Worm (Caenorhabditis elegans) whole organism, young adult: ENCODE data around the gene T04H1.12.

Source experiments
- hmg-1.2 ChIP-seq: fragments of 200-800 bp; sonication (Bioruptor generic); IDR thresholded peaks from 2 replicates; pipeline ENCODE4 v1.3.6; 2022; ENCODE audit warnings: missing genetic modification reagents, missing genetic modification characterization, missing compliant biosample characterization
- snpc-4 ChIP-seq, 5 experiments: fragments of 150-350 bp in 1 of 5; sonication (generic microtip) in 4 of 5; optimal IDR thresholded peaks; 2 replicates each; lab custom pipeline; 2014 to 2018; ENCODE audit warnings: missing genetic modification characterization in 5 of 5, missing biosample characterization in 3 of 5, antibody characterized with exemption in 2 of 5, mild to moderate bottlenecking in 2 of 5, missing compliant biosample characterization in 2 of 5, missing genotype in 2 of 5, moderate library complexity in 2 of 5, missing genetic modification reagents in 1 of 5
- ztf-28 ChIP-seq: fragments of 200-800 bp; sonication (Bioruptor generic); IDR thresholded peaks from 2 replicates; pipeline ENCODE4 v1.3.6; 2022; ENCODE audit warnings: missing genetic modification reagents, missing genetic modification characterization, missing compliant biosample characterization

DNA sequence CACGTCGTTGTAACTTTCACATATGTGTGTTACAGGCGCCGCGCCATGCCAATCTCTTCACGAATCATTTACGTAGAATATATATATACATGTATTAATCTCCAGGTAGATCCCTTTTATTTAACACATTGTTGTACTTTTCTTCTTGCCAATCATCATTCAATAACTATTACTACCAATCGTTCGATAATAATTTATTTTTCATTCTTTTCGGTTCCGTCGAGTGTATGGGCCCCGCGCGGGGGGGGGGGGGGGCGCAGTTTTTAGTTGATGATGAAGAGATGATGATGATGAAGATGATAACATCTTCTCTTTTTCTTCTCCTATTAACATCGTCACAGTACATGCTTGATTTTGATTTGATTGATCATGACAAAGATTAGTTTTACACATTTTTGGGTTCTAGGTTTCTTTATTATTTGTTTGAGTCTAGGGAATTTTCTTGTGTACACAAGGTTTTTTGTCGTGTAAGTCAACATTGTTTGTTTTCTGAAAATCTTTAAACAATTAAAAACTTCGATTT, 43.9 kb downstream of the T04H1.12 start:
- TF ChIP-seq hmg-1.2 (GFP tag; lab: Robert Waterston, UW) (no peak), snpc-4 (GFP tag; optimal IDR thresholded peaks at IDR 0.05; lab: Kevin White, UChicago) (no peak), snpc-4 (tag; optimal IDR thresholded peaks at IDR 0.05; lab: Kevin White, UChicago) (no peak), ztf-28 (GFP tag; lab: Robert Waterston, UW) (no peak)
